Fruit fly (Drosophila melanogaster): ENCODE data around the gene mbc.

Gene mbc

dm6 chr3R:23781466-23781935 lies at the start of gene mbc, which contains the start of gene Nup98-96 (continued):
- peak; percentile 80 for TF ChIP-seq Sox102F (GFP tag; optimal IDR thresholded peaks at IDR 0.05)
- TF ChIP-seq CG11902 (GFP tag; optimal IDR thresholded peaks at IDR 0.05), result peak; percentile 89
- TF ChIP-seq Hr4 (GFP tag; optimal IDR thresholded peaks at IDR 0.05), result peak; percentile 88
- peak; percentile 72 for TF ChIP-seq Ets96B (tag; optimal IDR thresholded peaks at IDR 0.05)
- peak; percentile 86 for TF ChIP-seq acj6 (GFP tag; optimal IDR thresholded peaks at IDR 0.05)
- peak; percentile 78 for TF ChIP-seq CG6854 (GFP tag; optimal IDR thresholded peaks at IDR 0.05)
- peak; percentile 79 for TF ChIP-seq achi (GFP tag; optimal IDR thresholded peaks at IDR 0.05)
- TF ChIP-seq CG16779 (tag; optimal IDR thresholded peaks at IDR 0.05), result no peak
- peak; percentile 85 for TF ChIP-seq topi (GFP tag; optimal IDR thresholded peaks at IDR 0.05)

dm6 chr3R:23732533-23732932 lies 49.0 kb upstream of the mbc start:
- TF ChIP-seq CG31627 (GFP tag; optimal IDR thresholded peaks at IDR 0.05), result no peak
- no peak for TF ChIP-seq cyc (GFP tag; optimal IDR thresholded peaks at IDR 0.05)
- TF ChIP-seq Ets21C (GFP tag; optimal IDR thresholded peaks at IDR 0.05), result no peak
- TF ChIP-seq CG8632 (GFP tag; optimal IDR thresholded peaks at IDR 0.05), result no peak
- no peak for TF ChIP-seq Blimp-1 (GFP tag; optimal IDR thresholded peaks at IDR 0.05)
- TF ChIP-seq Met (GFP tag; optimal IDR thresholded peaks at IDR 0.05), result no peak

dm6 chr3R:23732990-23733512 lies 48.5 kb upstream of the mbc start, which contains the start of the genes Hmgcr and Rpn9:
Hmgcr (plus strand) TSS chr3R:23733324.
Rpn9 (minus strand) TSS chr3R:23733462.
- TF ChIP-seq Lpt (GFP tag; optimal IDR thresholded peaks at IDR 0.05), result no peak
- no peak for TF ChIP-seq CG6808 (GFP tag; optimal IDR thresholded peaks at IDR 0.05)
- TF ChIP-seq acj6 (GFP tag; optimal IDR thresholded peaks at IDR 0.05), result no peak
- peak; percentile 2 for TF ChIP-seq Eip75B (GFP tag; optimal IDR thresholded peaks at IDR 0.05)
- no peak for TF ChIP-seq CG8119 (GFP tag; IDR thresholded peaks at IDR 0.05)
- TF ChIP-seq ss (GFP tag; optimal IDR thresholded peaks at IDR 0.05), result no peak
- no peak for TF ChIP-seq lz (GFP tag; optimal IDR thresholded peaks at IDR 0.05)
- TF ChIP-seq CG6854 (GFP tag; optimal IDR thresholded peaks at IDR 0.05), result peak; percentile 22
- no peak for TF ChIP-seq topi (GFP tag; optimal IDR thresholded peaks at IDR 0.05)
- TF ChIP-seq Eip93F (GFP tag; optimal IDR thresholded peaks at IDR 0.05), result peak; percentile 52
- TF ChIP-seq Sox102F (GFP tag; optimal IDR thresholded peaks at IDR 0.05), result no peak
- no peak for TF ChIP-seq Smox (GFP tag; optimal IDR thresholded peaks at IDR 0.05)
- no peak for TF ChIP-seq CG9139 (GFP tag; optimal IDR thresholded peaks at IDR 0.05)
- peak; percentile 10; the same call in 1 of the 3 replicates for TF ChIP-seq eg (GFP tag; IDR thresholded peaks at IDR 0.05)
- TF ChIP-seq CG4318 (GFP tag; optimal IDR thresholded peaks at IDR 0.05), result no peak
- TF ChIP-seq CG15336 (GFP tag; IDR thresholded peaks at IDR 0.05), result no peak; the same call in 1 of the 2 replicates
- no peak for TF ChIP-seq CG10631 (GFP tag; optimal IDR thresholded peaks at IDR 0.05)
- TF ChIP-seq spab (GFP tag; optimal IDR thresholded peaks at IDR 0.05), result no peak
- peak; percentile 1 for TF ChIP-seq fkh (GFP tag; optimal IDR thresholded peaks at IDR 0.05)
- TF ChIP-seq CG11902 (GFP tag; optimal IDR thresholded peaks at IDR 0.05), result no peak
- no peak for TF ChIP-seq svp (GFP tag)
- no peak for TF ChIP-seq CG16779 (tag; optimal IDR thresholded peaks at IDR 0.05)
- TF ChIP-seq Met (GFP tag; optimal IDR thresholded peaks at IDR 0.05), result no peak
- TF ChIP-seq Blimp-1 (GFP tag; optimal IDR thresholded peaks at IDR 0.05), result no peak
- no peak for TF ChIP-seq CG6163 (GFP tag; IDR thresholded peaks at IDR 0.05)
- TF ChIP-seq CG3032 (tag; optimal IDR thresholded peaks at IDR 0.05), result no peak
- no peak for TF ChIP-seq net (GFP tag; optimal IDR thresholded peaks at IDR 0.05)
- TF ChIP-seq Sox14 (GFP tag; optimal IDR thresholded peaks at IDR 0.05), result peak; percentile 39
- no peak for TF ChIP-seq CG31627 (GFP tag; optimal IDR thresholded peaks at IDR 0.05)
- TF ChIP-seq dac (GFP tag; optimal IDR thresholded peaks at IDR 0.05), result no peak
- no peak for TF ChIP-seq Sox15 (GFP tag; optimal IDR thresholded peaks at IDR 0.05)
- TF ChIP-seq Ets21C (GFP tag; optimal IDR thresholded peaks at IDR 0.05), result no peak
- TF ChIP-seq vri (GFP tag; optimal IDR thresholded peaks at IDR 0.05), result peak; percentile 48
- no peak for TF ChIP-seq pdm3 (GFP tag; optimal IDR thresholded peaks at IDR 0.05)
- no peak for TF ChIP-seq cyc (GFP tag; optimal IDR thresholded peaks at IDR 0.05)
- no peak for TF ChIP-seq Hr38 (GFP tag; optimal IDR thresholded peaks at IDR 0.05)
- TF ChIP-seq CG6276 (GFP tag; optimal IDR thresholded peaks at IDR 0.05), result no peak
- no peak for TF ChIP-seq CG8319 (GFP tag; optimal IDR thresholded peaks at IDR 0.05)
- no peak for TF ChIP-seq CG6792 (GFP tag; optimal IDR thresholded peaks at IDR 0.05)
- peak; percentile 69 for TF ChIP-seq Eip78C (GFP tag)
- no peak for TF ChIP-seq CG32006 (GFP tag; optimal IDR thresholded peaks at IDR 0.05)
- TF ChIP-seq achi (GFP tag; optimal IDR thresholded peaks at IDR 0.05), result peak; percentile 100
- TF ChIP-seq CG34406 (GFP tag; optimal IDR thresholded peaks at IDR 0.05), result no peak
- no peak for TF ChIP-seq Gug (GFP tag; IDR thresholded peaks at IDR 0.05)

All from whole organism, prepupa.